Fruit fly (Drosophila melanogaster): ENCODE data around the gene CG11248.

CG11248 gene

DNA sequence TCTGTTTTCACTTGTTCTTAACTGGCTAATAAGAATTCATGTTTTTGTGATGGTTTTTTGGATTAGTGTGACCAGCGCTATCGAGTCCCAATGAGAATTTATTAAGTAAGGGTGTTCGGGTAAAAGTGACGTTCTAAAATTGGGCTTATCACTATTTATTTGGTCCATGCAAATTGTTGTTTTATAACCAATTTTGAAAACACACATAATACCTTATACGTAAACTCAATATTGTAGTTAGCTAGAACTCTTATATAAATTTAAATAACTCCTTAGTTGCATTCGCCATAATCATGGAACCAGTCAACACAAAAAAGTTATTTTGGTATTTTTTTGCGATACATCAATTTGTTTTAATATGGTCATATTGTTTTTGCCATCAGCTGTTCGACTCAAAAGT is at the start of gene CG11248, which contains the start of gene Als2 (continued):
- TF ChIP-seq Max (GFP tag; optimal IDR thresholded peaks at IDR 0.05), result peak; percentile 66
- peak; percentile 86 for TF ChIP-seq CG2712 (tag; optimal IDR thresholded peaks at IDR 0.05)
- no peak for TF ChIP-seq CG18599 (GFP tag; optimal IDR thresholded peaks at IDR 0.05)
- TF ChIP-seq hth (optimal IDR thresholded peaks at IDR 0.05), result no peak
- TF ChIP-seq CG13894 (tag; optimal IDR thresholded peaks at IDR 0.05), result no peak
- TF ChIP-seq her (GFP tag; optimal IDR thresholded peaks at IDR 0.05), result no peak
- no peak for TF ChIP-seq odd (GFP tag; optimal IDR thresholded peaks at IDR 0.05)
- TF ChIP-seq H2.0 (GFP tag; IDR thresholded peaks at IDR 0.05), result peak; percentile 56; the same call in 1 of the 2 replicates
- TF ChIP-seq CG18476 (GFP tag; optimal IDR thresholded peaks at IDR 0.05), result peak; percentile 58
- no peak for TF ChIP-seq disco-r (GFP tag; optimal IDR thresholded peaks at IDR 0.05)
- TF ChIP-seq luna (GFP tag; optimal IDR thresholded peaks at IDR 0.05), result peak; percentile 47
- TF ChIP-seq Ets65A (GFP tag), result peak; percentile 96
- TF ChIP-seq CG12744 (GFP tag; optimal IDR thresholded peaks at IDR 0.05), result no peak
- TF ChIP-seq H15 (GFP tag; IDR thresholded peaks at IDR 0.05), result no peak; the same call in 2 of the 3 replicates
- peak; percentile 87 for TF ChIP-seq CG2120 (GFP tag; optimal IDR thresholded peaks at IDR 0.05)
- no peak for TF ChIP-seq CG34376 (GFP tag; optimal IDR thresholded peaks at IDR 0.05)
- no peak for TF ChIP-seq CG11247 (GFP tag; IDR thresholded peaks at IDR 0.05)
- TF ChIP-seq CG2678 (tag; optimal IDR thresholded peaks at IDR 0.05), result peak; percentile 82
- TF ChIP-seq zfh1 (GFP tag; IDR thresholded peaks at IDR 0.05), result 0 out of 3 replicates have a peak, but pooled peaks have one; percentile 47
- peak; percentile 50 for TF ChIP-seq CG18764 (GFP tag; optimal IDR thresholded peaks at IDR 0.05)
- TF ChIP-seq Lhr (GFP tag; optimal IDR thresholded peaks at IDR 0.05), result peak; percentile 71
- TF ChIP-seq CG10462 (GFP tag; optimal IDR thresholded peaks at IDR 0.05), result peak; percentile 30
- peak; percentile 27 for TF ChIP-seq CG6654 (GFP tag; optimal IDR thresholded peaks at IDR 0.05)
- 0 out of 3 replicates have a peak, but pooled peaks have one; percentile 17 for TF ChIP-seq gce (GFP tag; IDR thresholded peaks at IDR 0.05)
- TF ChIP-seq Oaz (GFP tag; IDR thresholded peaks at IDR 0.05), result 0 out of 2 replicates have a peak, but pooled peaks have one; percentile 27
- TF ChIP-seq Poxn (GFP tag; IDR thresholded peaks at IDR 0.05), result no peak

dm6 chr3L:21634152-21634689 is 45.6 kb upstream of the CG11248 start, which contains the start of gene MED1:
Gene MED1, minus strand, starts transcription at chr3L:21634446.
- TF ChIP-seq Myb (GFP tag; optimal IDR thresholded peaks at IDR 0.05) (peak; percentile 18), CG1529 (GFP tag; optimal IDR thresholded peaks at IDR 0.05) (no peak), Med (GFP tag) (peak; percentile 46), CG14965 (GFP tag; optimal IDR thresholded peaks at IDR 0.05; ENCODE audit: borderline replicate concordance) (no peak), CG17186 (GFP tag; optimal IDR thresholded peaks at IDR 0.05) (no peak), CG12659 (GFP tag; optimal IDR thresholded peaks at IDR 0.05) (peak; percentile 59), Hr78 (GFP tag; optimal IDR thresholded peaks at IDR 0.05) (no peak), shn (GFP tag; optimal IDR thresholded peaks at IDR 0.05) (no peak), CG9215 (GFP tag; IDR thresholded peaks at IDR 0.05) (no peak), tin (GFP tag; optimal IDR thresholded peaks at IDR 0.05) (no peak), CG34422 (GFP tag; IDR thresholded peaks at IDR 0.05) (no peak; the same call in 2 of the 3 replicates), emc (GFP tag; optimal IDR thresholded peaks at IDR 0.05) (no peak), Antp (GFP tag; optimal IDR thresholded peaks at IDR 0.05) (no peak), CG4360 (GFP tag; IDR thresholded peaks at IDR 0.05) (no peak), CG1233 (GFP tag; optimal IDR thresholded peaks at IDR 0.05) (no peak), HmgZ (tag; optimal IDR thresholded peaks at IDR 0.05) (peak; percentile 23), eyg (GFP tag; optimal IDR thresholded peaks at IDR 0.05) (no peak), CG4424 (GFP tag; optimal IDR thresholded peaks at IDR 0.05) (no peak), CG7357 (GFP tag; IDR thresholded peaks at IDR 0.05) (peak; percentile 93), repo (GFP tag; optimal IDR thresholded peaks at IDR 0.05) (no peak), Pdp1 (GFP tag; optimal IDR thresholded peaks at IDR 0.05) (no peak), slp2 (GFP tag; optimal IDR thresholded peaks at IDR 0.05) (no peak), otp (GFP tag; IDR thresholded peaks at IDR 0.05) (no peak), fru (optimal IDR thresholded peaks at IDR 0.05) (no peak), Ptx1 (GFP tag; IDR thresholded peaks at IDR 0.05) (peak; percentile 16; the same call in 1 of the 2 replicates), CG3065 (GFP tag; optimal IDR thresholded peaks at IDR 0.05) (no peak), Ets97D (GFP tag; optimal IDR thresholded peaks at IDR 0.05) (peak; percentile 29)
